Worm (Caenorhabditis elegans) whole organism, young adult: ENCODE measurements around the gene clik-2.

Source experiments
- T26A5.8 ChIP-seq: sonication (generic microtip); optimal IDR thresholded peaks from 2 replicates; lab custom pipeline; 2016; ENCODE audit warnings: missing genetic modification characterization, missing compliant biosample characterization
- unc-130 ChIP-seq: sonication (generic microtip); optimal IDR thresholded peaks from 2 replicates; lab custom pipeline; 2016; ENCODE audit warnings: missing genetic modification reagents, missing genetic modification characterization, missing compliant biosample characterization
- ztf-28 ChIP-seq: fragments of 200-800 bp; sonication (Bioruptor generic); IDR thresholded peaks from 2 replicates; pipeline ENCODE4 v1.3.6; 2022; ENCODE audit warnings: missing genetic modification reagents, missing genetic modification characterization, missing compliant biosample characterization

DNA sequence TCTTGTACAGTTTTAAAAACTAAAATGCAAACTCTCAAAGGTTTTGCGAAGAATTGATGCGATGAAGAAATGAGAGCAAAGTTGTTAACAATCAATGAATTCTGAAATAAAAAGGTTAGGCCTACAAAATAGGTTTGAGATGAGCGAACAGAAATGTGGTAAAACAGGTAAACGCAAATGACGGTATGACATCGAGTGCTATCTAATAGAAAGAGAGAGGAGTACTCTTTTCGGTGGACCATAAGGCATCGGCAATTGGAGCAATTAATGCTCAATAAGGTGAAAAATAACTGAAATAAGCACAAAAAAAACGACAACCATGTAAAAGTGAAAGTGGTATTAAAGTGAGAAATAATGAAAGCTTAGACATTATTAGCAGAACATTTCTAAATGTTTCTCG lies 47.2 kb upstream of the clik-2 start, which contains the start of gene set-12:
- TF ChIP-seq unc-130 (GFP tag; lab: Kevin White, UChicago) (no peak), ztf-28 (GFP tag; lab: Robert Waterston, UW) (no peak), T26A5.8 (tag; lab: Kevin White, UChicago) (no peak)
